Fruit fly (Drosophila melanogaster) whole organism, embryonic: ENCODE data around the gene CG32651.

ENCODE experiments used
- CG10274 ChIP-seq: fragments of 200-800 bp; sonication (Bioruptor generic); optimal IDR thresholded peaks from 3 replicates; lab custom pipeline; 2017; ENCODE audit warnings: missing biosample characterization, mild to moderate bottlenecking, missing genetic modification characterization
- CG10462 ChIP-seq: fragments of 200-800 bp; sonication (Bioruptor generic); optimal IDR thresholded peaks from 2 replicates; lab custom pipeline; 2016; ENCODE audit warnings: missing biosample characterization, missing genetic modification characterization
- CG17612 ChIP-seq: fragments of 200-800 bp; sonication (Bioruptor generic); IDR thresholded peaks from 2 replicates; pipeline ENCODE4 v1.3.6; 2022; ENCODE audit warnings: missing biosample characterization, missing genetic modification characterization
- CG2875 ChIP-seq: fragments of 200-800 bp; sonication (Bioruptor generic); optimal IDR thresholded peaks from 2 replicates; lab custom pipeline; 2017; ENCODE audit warnings: missing biosample characterization, mild to moderate bottlenecking, missing genetic modification characterization, missing genetic modification reagents
- CG5180 ChIP-seq: fragments of 200-800 bp; sonication (Bioruptor generic); optimal IDR thresholded peaks from 3 replicates; lab custom pipeline; 2017; ENCODE audit warnings: missing biosample characterization, missing genetic modification characterization, mild to moderate bottlenecking, moderate library complexity, missing genetic modification reagents
- CG8765 ChIP-seq: fragments of 200-800 bp; sonication (Bioruptor generic); IDR thresholded peaks from 2 replicates; pipeline ENCODE4 v1.3.6; 2022; ENCODE audit warnings: missing biosample characterization, missing genetic modification characterization
- Fer1 ChIP-seq: fragments of 200-800 bp; sonication (Bioruptor generic); optimal IDR thresholded peaks from 2 replicates; lab custom pipeline; 2017; ENCODE audit warnings: missing biosample characterization, mild to moderate bottlenecking, missing genetic modification characterization
- Hr3 ChIP-seq: fragments of 200-800 bp; sonication (Bioruptor generic); optimal IDR thresholded peaks from 3 replicates; lab custom pipeline; 2016; ENCODE audit warnings: missing biosample characterization, missing genetic modification characterization
- Hr39 ChIP-seq: fragments of >200 bp; optimal IDR thresholded peaks from 2 replicates; lab custom pipeline; 2017
- Jarid2 ChIP-seq: fragments of 200-800 bp; sonication (Bioruptor generic); optimal IDR thresholded peaks from 3 replicates; lab custom pipeline; 2017; ENCODE audit warnings: mild to moderate bottlenecking, missing biosample characterization, missing genetic modification reagents, missing genetic modification characterization
- Mrtf ChIP-seq: fragments of 200-800 bp; sonication (Bioruptor generic); IDR thresholded peaks from 3 replicates; pipeline ENCODE4 v1.3.6; 2022; ENCODE audit warnings: missing biosample characterization, missing genetic modification characterization
- cwo ChIP-seq: fragments of 200-800 bp; sonication (Bioruptor generic); optimal IDR thresholded peaks from 3 replicates; lab custom pipeline; 2017; ENCODE audit warnings: missing biosample characterization, missing genetic modification characterization, mild to moderate bottlenecking, moderate library complexity, missing genetic modification reagents
- exex ChIP-seq: fragments of 200-800 bp; sonication (Bioruptor generic); optimal IDR thresholded peaks from 4 replicates; lab custom pipeline; 2018; ENCODE audit warnings: missing biosample characterization, mild to moderate bottlenecking, missing genetic modification characterization, moderate library complexity
- gem ChIP-seq: fragments of 200-800 bp; sonication (Bioruptor generic); optimal IDR thresholded peaks from 2 replicates; lab custom pipeline; 2019; ENCODE audit warnings: missing biosample characterization, mild to moderate bottlenecking, missing genetic modification characterization, moderate library complexity
- hb ChIP-seq: fragments of 200-800 bp; sonication (Bioruptor generic); IDR thresholded peaks from 3 replicates; pipeline ENCODE4 v1.3.6; 2022; ENCODE audit warnings: missing biosample characterization, missing genetic modification characterization; ENCODE audit not compliant: partially characterized antibody
- jigr1 ChIP-seq: fragments of 200-800 bp; sonication (Bioruptor generic); IDR thresholded peaks from 3 replicates; pipeline ENCODE4 v1.3.6; 2022; ENCODE audit warnings: missing biosample characterization, missing genetic modification characterization
- lbe ChIP-seq: fragments of 200-800 bp; sonication (Bioruptor generic); optimal IDR thresholded peaks from 2 replicates; lab custom pipeline; 2016; ENCODE audit warnings: missing biosample characterization, mild to moderate bottlenecking, missing genetic modification characterization
- prd ChIP-seq, 3 experiments: fragments of >200 bp in 2 of 3; fragments of 200-800 bp in 1 of 3; sonication (Bioruptor generic) in 1 of 3; optimal IDR thresholded peaks in 2 of 3; IDR thresholded peaks in 1 of 3; 2 replicates in 2 of 3; 3 replicates in 1 of 3; pipeline versions ENCODE4 v1.3.6 to Lab custom; 2017 to 2022; ENCODE audit warnings: missing biosample characterization in 1 of 3, missing genetic modification characterization in 1 of 3
- pzg ChIP-seq: fragments of 200-800 bp; sonication (Bioruptor generic); optimal IDR thresholded peaks from 3 replicates; lab custom pipeline; 2018; ENCODE audit warnings: missing biosample characterization, mild to moderate bottlenecking, missing genetic modification characterization, moderate library complexity
- sob ChIP-seq: fragments of 200-800 bp; sonication (Bioruptor generic); IDR thresholded peaks from 2 replicates; pipeline ENCODE4 v1.3.6; 2022; ENCODE audit warnings: missing biosample characterization, missing genetic modification characterization
- tgo ChIP-seq: fragments of 200-800 bp; sonication (Bioruptor generic); IDR thresholded peaks from 3 replicates; pipeline ENCODE4 v1.3.6; 2022; ENCODE audit warnings: missing biosample characterization, missing genetic modification characterization
- tna ChIP-seq: fragments of 200-800 bp; sonication (Bioruptor generic); IDR thresholded peaks from 2 replicates; pipeline ENCODE4 v1.3.6; 2022; ENCODE audit warnings: missing biosample characterization, missing genetic modification characterization; ENCODE audit not compliant: partially characterized antibody

Gene CG32651

dm6 chrX:12377655-12378054 lies 30.6 kb downstream of the CG32651 start, which contains the start of gene Ir11a:
TSS of gene Ir11a (minus strand) at chrX:12377755.
- TF ChIP-seq gem (no peak), sob (GFP tag; lab: Robert Waterston, UW) (no peak), lbe (GFP tag; lab: Kevin White, UChicago) (no peak), CG2875 (GFP tag; lab: Kevin White, UChicago) (no peak), Hr3 (GFP tag; lab: Kevin White, UChicago) (no peak), CG10462 (no peak), Jarid2 (no peak), CG17612 (GFP tag; lab: Robert Waterston, UW) (no peak), Fer1 (GFP tag; lab: Kevin White, UChicago) (no peak), hb (GFP tag; lab: Robert Waterston, UW) (no peak), CG5180 (GFP tag; lab: Kevin White, UChicago) (no peak), pzg (no peak), tna (GFP tag; lab: Robert Waterston, UW) (no peak), prd (optimal IDR thresholded peaks at IDR 0.05; lab: Kevin White, UChicago) (no peak), prd (GFP tag; IDR thresholded peaks at IDR 0.05; lab: Robert Waterston, UW) (no peak), CG10274 (GFP tag; lab: Kevin White, UChicago) (no peak), Mrtf (GFP tag; lab: Robert Waterston, UW) (no peak)

DNA sequence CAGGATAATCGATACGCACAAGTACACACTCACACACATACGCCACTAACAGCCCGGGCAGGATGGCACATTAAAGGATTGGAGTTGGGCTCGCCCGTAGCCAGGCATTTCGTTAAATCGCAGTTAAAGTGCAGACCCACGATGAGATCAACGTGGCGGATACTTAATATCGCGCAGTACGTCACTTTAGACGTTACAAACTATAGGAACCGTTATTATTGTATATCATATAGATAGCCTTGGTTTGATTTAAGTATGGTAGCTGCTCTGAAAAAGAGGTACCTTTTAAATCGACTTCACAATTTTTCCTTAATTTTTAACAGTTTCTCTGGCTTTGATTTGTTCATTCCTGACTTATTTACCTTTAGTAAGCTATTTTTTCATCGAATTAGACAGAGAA lies 35.5 kb downstream of the CG32651 start, which contains the start of gene CG2577:
TSS of gene CG2577 (plus strand) at position 301 of the 400 bp plus-strand sequence.
- TF ChIP-seq cwo (GFP tag; lab: Kevin White, UChicago) = no peak
- no peak for TF ChIP-seq CG8765
- no peak for TF ChIP-seq exex
- TF ChIP-seq tgo (GFP tag; lab: Robert Waterston, UW) = no peak
- TF ChIP-seq, all 482 proteins: peak for 0

dm6 chrX:12356093-12356492 lies 52.2 kb downstream of the CG32651 start:
- no peak for TF ChIP-seq jigr1 (GFP tag; lab: Robert Waterston, UW)
- peak; percentile 83 for TF ChIP-seq Hr39 (lab: Kevin White, UChicago)
- TF ChIP-seq, all 482 proteins: peak for 1
